Fruit fly (Drosophila melanogaster) whole organism, prepupa: Measurements from ENCODE around the gene PGAP2.

Experiments used
- Blimp-1 ChIP-seq: fragments of 200-800 bp; sonication (Bioruptor generic); optimal IDR thresholded peaks from 3 replicates; lab custom pipeline; 2017; ENCODE audit warnings: missing biosample characterization, missing genetic modification characterization, mild to moderate bottlenecking, moderate library complexity, missing genetic modification reagents
- CG10631 ChIP-seq: fragments of 200-800 bp; sonication (Bioruptor generic); optimal IDR thresholded peaks from 2 replicates; lab custom pipeline; 2016; ENCODE audit warnings: missing biosample characterization, missing genetic modification characterization
- CG11294 ChIP-seq: fragments of 200-800 bp; sonication (Bioruptor generic); IDR thresholded peaks from 2 replicates; pipeline ENCODE4 v1.3.6; 2022; ENCODE audit warnings: missing biosample characterization, missing genetic modification characterization
- CG11762 ChIP-seq: fragments of 200-800 bp; sonication (Bioruptor generic); optimal IDR thresholded peaks from 3 replicates; lab custom pipeline; 2016; ENCODE audit warnings: missing biosample characterization, missing genetic modification characterization; ENCODE audit not compliant: insufficient read depth
- CG11902 ChIP-seq: fragments of 200-800 bp; sonication (Bioruptor generic); optimal IDR thresholded peaks from 3 replicates; lab custom pipeline; 2016; ENCODE audit warnings: missing biosample characterization, missing genetic modification characterization
- CG1621 ChIP-seq: fragments of 200-800 bp; sonication (Bioruptor generic); optimal IDR thresholded peaks from 3 replicates; lab custom pipeline; 2018; ENCODE audit warnings: missing biosample characterization, mild to moderate bottlenecking, missing genetic modification characterization
- CG16779 ChIP-seq: fragments of 200-800 bp; sonication (Bioruptor generic); optimal IDR thresholded peaks from 3 replicates; lab custom pipeline; 2017; ENCODE audit warnings: missing biosample characterization, mild to moderate bottlenecking, missing genetic modification characterization
- CG3032 ChIP-seq: fragments of 200-800 bp; optimal IDR thresholded peaks from 2 replicates; lab custom pipeline; 2019; ENCODE audit warnings: missing biosample characterization, mild to moderate bottlenecking, missing genetic modification characterization, moderate library complexity
- CG31627 ChIP-seq: fragments of 200-800 bp; sonication (Bioruptor generic); optimal IDR thresholded peaks from 3 replicates; lab custom pipeline; 2016; ENCODE audit warnings: missing biosample characterization, missing genetic modification characterization
- CG32006 ChIP-seq: fragments of 200-800 bp; sonication (Bioruptor generic); optimal IDR thresholded peaks from 3 replicates; lab custom pipeline; 2017; ENCODE audit warnings: missing biosample characterization, mild to moderate bottlenecking, missing genetic modification characterization
- CG34406 ChIP-seq: fragments of 200-800 bp; sonication (Bioruptor generic); optimal IDR thresholded peaks from 3 replicates; lab custom pipeline; 2016; ENCODE audit warnings: missing biosample characterization, missing genetic modification characterization
- CG4318 ChIP-seq: fragments of 200-800 bp; sonication (Bioruptor generic); optimal IDR thresholded peaks from 3 replicates; lab custom pipeline; 2017; ENCODE audit warnings: missing biosample characterization, mild to moderate bottlenecking, missing genetic modification characterization
- CG6163 ChIP-seq: fragments of 200-800 bp; sonication (Bioruptor generic); IDR thresholded peaks from 3 replicates; pipeline ENCODE4 v1.3.6; 2022; ENCODE audit warnings: missing biosample characterization, missing genetic modification characterization
- CG6276 ChIP-seq: fragments of 200-800 bp; sonication (Bioruptor generic); optimal IDR thresholded peaks from 2 replicates; lab custom pipeline; 2017; ENCODE audit warnings: missing biosample characterization, mild to moderate bottlenecking, missing genetic modification characterization
- CG6792 ChIP-seq: fragments of 200-800 bp; sonication (Bioruptor generic); optimal IDR thresholded peaks from 3 replicates; lab custom pipeline; 2016; ENCODE audit warnings: missing biosample characterization, missing genetic modification characterization
- CG8119 ChIP-seq: fragments of 200-800 bp; sonication (Bioruptor generic); IDR thresholded peaks from 3 replicates; pipeline ENCODE4 v1.3.6; 2022; ENCODE audit warnings: missing biosample characterization, missing genetic modification characterization
- CG8319 ChIP-seq: fragments of 200-800 bp; sonication (Bioruptor generic); optimal IDR thresholded peaks from 3 replicates; lab custom pipeline; 2016; ENCODE audit warnings: missing biosample characterization, missing genetic modification characterization
- CG9139 ChIP-seq: fragments of 200-800 bp; sonication (Bioruptor generic); optimal IDR thresholded peaks from 3 replicates; lab custom pipeline; 2017; ENCODE audit warnings: missing biosample characterization, mild to moderate bottlenecking, missing genetic modification characterization
- Eip75B ChIP-seq: fragments of 200-800 bp; sonication (Bioruptor generic); optimal IDR thresholded peaks from 3 replicates; lab custom pipeline; 2016; ENCODE audit warnings: missing biosample characterization, missing genetic modification characterization
- Eip78C ChIP-seq: fragments of 200-800 bp; sonication (Bioruptor generic); peaks from one replicate; lab custom pipeline; 2016; ENCODE audit warnings: missing biosample characterization, missing genetic modification characterization
- OdsH ChIP-seq: fragments of 200-800 bp; sonication (Bioruptor generic); optimal IDR thresholded peaks from 3 replicates; lab custom pipeline; 2016; ENCODE audit warnings: missing biosample characterization, missing genetic modification characterization
- Smox ChIP-seq: fragments of 200-800 bp; sonication (Bioruptor generic); optimal IDR thresholded peaks from 3 replicates; lab custom pipeline; 2016; ENCODE audit warnings: missing biosample characterization, missing genetic modification characterization
- acj6 ChIP-seq: fragments of 200-800 bp; sonication (Bioruptor generic); optimal IDR thresholded peaks from 3 replicates; lab custom pipeline; 2016; ENCODE audit warnings: missing biosample characterization, missing genetic modification characterization
- cyc ChIP-seq: fragments of 200-800 bp; sonication (Bioruptor generic); optimal IDR thresholded peaks from 3 replicates; lab custom pipeline; 2016; ENCODE audit warnings: missing biosample characterization, missing genetic modification characterization
- dac ChIP-seq: fragments of 200-800 bp; sonication (Bioruptor generic); optimal IDR thresholded peaks from 2 replicates; lab custom pipeline; 2017; ENCODE audit warnings: missing biosample characterization, mild to moderate bottlenecking, missing genetic modification characterization
- dsx ChIP-seq: fragments of 200-800 bp; optimal IDR thresholded peaks from 3 replicates; lab custom pipeline; 2019; ENCODE audit warnings: missing biosample characterization, mild to moderate bottlenecking, missing genetic modification characterization, moderate library complexity; ENCODE audit not compliant: poor library complexity, severe bottlenecking
- eg ChIP-seq: fragments of 200-800 bp; sonication (Bioruptor generic); IDR thresholded peaks from 3 replicates; pipeline ENCODE4 v1.3.6; 2022; ENCODE audit warnings: missing biosample characterization, missing genetic modification characterization
- fd85E ChIP-seq: fragments of 200-800 bp; sonication (Bioruptor generic); optimal IDR thresholded peaks from 3 replicates; lab custom pipeline; 2016; ENCODE audit warnings: missing biosample characterization, missing genetic modification characterization
- lz ChIP-seq: fragments of 200-800 bp; sonication (Bioruptor generic); optimal IDR thresholded peaks from 3 replicates; lab custom pipeline; 2016; ENCODE audit warnings: missing biosample characterization, missing genetic modification characterization
- ss ChIP-seq, 2 experiments: fragments of 200-800 bp; sonication (Bioruptor generic); optimal IDR thresholded peaks; 2 replicates in 1 of 2; 3 replicates in 1 of 2; lab custom pipeline; 2017 to 2018; ENCODE audit warnings: mild to moderate bottlenecking in 2 of 2, missing biosample characterization in 2 of 2, missing genetic modification characterization in 2 of 2, moderate library complexity in 1 of 2
- svp ChIP-seq: fragments of 200-800 bp; sonication (Bioruptor generic); peaks from one replicate; lab custom pipeline; 2016; ENCODE audit warnings: missing biosample characterization, missing genetic modification characterization
- topi ChIP-seq: fragments of 200-800 bp; sonication (Bioruptor generic); optimal IDR thresholded peaks from 3 replicates; lab custom pipeline; 2016; ENCODE audit warnings: missing biosample characterization, missing genetic modification characterization

PGAP2 gene

dm6 chr2L:841708-842107 is 22.4 kb upstream of the PGAP2 start (continued):
- TF ChIP-seq CG6163 (GFP tag; lab: Robert Waterston, UW) = peak; percentile 98
- TF ChIP-seq CG11902 (GFP tag; lab: Kevin White, UChicago) = peak; percentile 92
- TF ChIP-seq ss (GFP tag; optimal IDR thresholded peaks at IDR 0.05; lab: Kevin White, UChicago) = peak; percentile 94 to 95
- TF ChIP-seq CG6792 (GFP tag; lab: Kevin White, UChicago) = peak; percentile 97
- TF ChIP-seq CG8119 = peak; percentile 94
- TF ChIP-seq Smox (GFP tag; lab: Kevin White, UChicago) = peak; percentile 96
- peak; percentile 86 for TF ChIP-seq CG6276 (GFP tag; lab: Kevin White, UChicago)
- peak; percentile 99 for TF ChIP-seq Eip78C (GFP tag; lab: Kevin White, UChicago)
- peak; percentile 95 for TF ChIP-seq CG1621 (tag; lab: Kevin White, UChicago)
- peak; percentile 92 for TF ChIP-seq CG11294
- TF ChIP-seq CG9139 = peak; percentile 91
- peak; percentile 95 for TF ChIP-seq acj6 (GFP tag; lab: Kevin White, UChicago)
- peak; percentile 95 for TF ChIP-seq Eip75B
- TF ChIP-seq CG4318 (GFP tag; lab: Kevin White, UChicago) = peak; percentile 87
- peak; percentile 96 for TF ChIP-seq eg (GFP tag; lab: Robert Waterston, UW)
- TF ChIP-seq dac (GFP tag; lab: Kevin White, UChicago) = peak; percentile 79
- peak; percentile 93 for TF ChIP-seq dsx (GFP tag; lab: Kevin White, UChicago)
- peak; percentile 93 for TF ChIP-seq CG8319 (GFP tag; lab: Kevin White, UChicago)
- peak; percentile 97 for TF ChIP-seq CG31627 (GFP tag; lab: Kevin White, UChicago)
- TF ChIP-seq CG10631 (GFP tag; lab: Kevin White, UChicago) = peak; percentile 95

dm6 chr2L:840716-841115 is 21.4 kb upstream of the PGAP2 start:
- TF ChIP-seq eg (GFP tag; lab: Robert Waterston, UW) (peak; percentile 26; the same call in 1 of the 3 replicates), CG3032 (tag; lab: Kevin White, UChicago) (no peak), ss (GFP tag; optimal IDR thresholded peaks at IDR 0.05; lab: Kevin White, UChicago) (peak in 1 of 2 experiments; percentile 9), cyc (no peak), CG32006 (GFP tag; lab: Kevin White, UChicago) (no peak), Blimp-1 (peak; percentile 12), CG8119 (peak; percentile 58; the same call in 1 of the 3 replicates), CG6163 (GFP tag; lab: Robert Waterston, UW) (peak; percentile 19; the same call in 1 of the 3 replicates), Eip78C (GFP tag; lab: Kevin White, UChicago) (peak; percentile 49), CG6276 (GFP tag; lab: Kevin White, UChicago) (peak; percentile 29)

- TF ChIP-seq CG11762 (no peak), ss (GFP tag; optimal IDR thresholded peaks at IDR 0.05; lab: Kevin White, UChicago) (peak in 1 of 2 experiments; percentile 14), CG34406 (GFP tag; lab: Kevin White, UChicago) (no peak), CG9139 (peak; percentile 25), topi (GFP tag; lab: Kevin White, UChicago) (no peak), eg (GFP tag; lab: Robert Waterston, UW) (no peak), lz (GFP tag; lab: Kevin White, UChicago) (no peak), svp (GFP tag; lab: Kevin White, UChicago) (peak; percentile 82), OdsH (GFP tag; lab: Kevin White, UChicago) (no peak), fd85E (GFP tag; lab: Kevin White, UChicago) (no peak), CG16779 (tag; lab: Kevin White, UChicago) (no peak), CG31627 (GFP tag; lab: Kevin White, UChicago) (no peak), Eip78C (GFP tag; lab: Kevin White, UChicago) (no peak)
Observed at dm6 chr2L:840022-840421, 20.7 kb upstream of the PGAP2 start.

dm6 chr2L:838786-839185 is 19.5 kb upstream of the PGAP2 start:
- TF ChIP-seq lz (GFP tag; lab: Kevin White, UChicago) = no peak
- no peak for TF ChIP-seq CG32006 (GFP tag; lab: Kevin White, UChicago)
- TF ChIP-seq CG4318 (GFP tag; lab: Kevin White, UChicago) = no peak
- TF ChIP-seq CG11294 = no peak
- TF ChIP-seq Eip78C (GFP tag; lab: Kevin White, UChicago) = peak; percentile 29
- no peak for TF ChIP-seq CG16779 (tag; lab: Kevin White, UChicago)
